Worm (Caenorhabditis elegans): Measurements from ENCODE around the gene pqn-31.

The pqn-31 gene

ce11 chrV:9112467-9112866 is 3.1 kb downstream of the pqn-31 start, which contains the start of gene F21C10.7:
F21C10.7 (plus strand) TSS chrV:9112767.
- TF ChIP-seq nhr-10 (tag; optimal IDR thresholded peaks at IDR 0.05) (no peak), nhr-6 (tag; optimal IDR thresholded peaks at IDR 0.05) (no peak), fos-1 (tag; optimal IDR thresholded peaks at IDR 0.05) (no peak), ztf-1 (GFP tag; conservative IDR thresholded peaks at IDR 0.05) (no peak)

ce11 chrV:9122004-9122403 is 12.6 kb downstream of the pqn-31 start, which contains the start of gene F21C10.13:
F21C10.13 (plus strand) TSS chrV:9122304.
- TF ChIP-seq R02D3.7 (tag; optimal IDR thresholded peaks at IDR 0.05), result no peak
- TF ChIP-seq ztf-11 (tag; optimal IDR thresholded peaks at IDR 0.05), result no peak
- TF ChIP-seq nhr-25 (tag; optimal IDR thresholded peaks at IDR 0.05), result no peak
- TF ChIP-seq sma-9 (GFP tag; optimal IDR thresholded peaks at IDR 0.05), result no peak
- TF ChIP-seq sma-9 (tag; optimal IDR thresholded peaks at IDR 0.05), result no peak
- no peak for TF ChIP-seq sma-3 (GFP tag; optimal IDR thresholded peaks at IDR 0.05)
- TF ChIP-seq elt-3 (tag; optimal IDR thresholded peaks at IDR 0.05), result no peak
- TF ChIP-seq aly-2 (tag; optimal IDR thresholded peaks at IDR 0.05), result no peak
- TF ChIP-seq gmeb-1 (tag; optimal IDR thresholded peaks at IDR 0.05), result no peak
- no peak for TF ChIP-seq nhr-237 (tag; optimal IDR thresholded peaks at IDR 0.05)
- no peak for TF ChIP-seq lin-11 (tag; optimal IDR thresholded peaks at IDR 0.05)
- no peak for TF ChIP-seq ceh-82 (tag; optimal IDR thresholded peaks at IDR 0.05)
- no peak for TF ChIP-seq sem-4 (tag; optimal IDR thresholded peaks at IDR 0.05)

ce11 chrV:9123186-9123585 is 13.8 kb downstream of the pqn-31 start, which contains the start of gene F21C10.11:
F21C10.11 (plus strand) TSS chrV:9123486.
- TF ChIP-seq sma-9 (GFP tag; optimal IDR thresholded peaks at IDR 0.05) (no peak), sma-9 (tag; optimal IDR thresholded peaks at IDR 0.05) (no peak)

ce11 chrV:9124180-9124579 is 14.8 kb downstream of the pqn-31 start, which contains the start of gene F21C10.6:
F21C10.6 (plus strand) TSS chrV:9124480.
- TF ChIP-seq nhr-12 (tag; optimal IDR thresholded peaks at IDR 0.05) (no peak), unc-62 (GFP tag; optimal IDR thresholded peaks at IDR 0.05) (no peak), lin-13 (GFP tag; optimal IDR thresholded peaks at IDR 0.05) (no peak), mbf-1 (tag; optimal IDR thresholded peaks at IDR 0.05) (no peak), nhr-23 (tag; optimal IDR thresholded peaks at IDR 0.05) (no peak), nhr-10 (tag; optimal IDR thresholded peaks at IDR 0.05) (no peak), elt-1 (tag; optimal IDR thresholded peaks at IDR 0.05) (no peak), ztf-1 (GFP tag; conservative IDR thresholded peaks at IDR 0.05) (no peak), Y55F3AM.14 (GFP tag; optimal IDR thresholded peaks at IDR 0.05) (no peak), nhr-21 (tag; optimal IDR thresholded peaks at IDR 0.05) (no peak), ZK546.5 (tag; optimal IDR thresholded peaks at IDR 0.05) (no peak), nhr-129 (tag; optimal IDR thresholded peaks at IDR 0.05) (no peak), dmd-4 (tag; optimal IDR thresholded peaks at IDR 0.05) (no peak), sem-4 (tag; optimal IDR thresholded peaks at IDR 0.05) (no peak), ceh-82 (tag; optimal IDR thresholded peaks at IDR 0.05) (no peak), egl-27 (tag; optimal IDR thresholded peaks at IDR 0.05) (no peak), gmeb-1 (tag; optimal IDR thresholded peaks at IDR 0.05) (no peak), nhr-237 (tag; optimal IDR thresholded peaks at IDR 0.05) (no peak), zag-1 (tag; optimal IDR thresholded peaks at IDR 0.05) (no peak), blmp-1 (tag; optimal IDR thresholded peaks at IDR 0.05; ENCODE audit: insufficient read depth) (no peak)

ce11 chrV:9125345-9125744 is 16.0 kb downstream of the pqn-31 start, which contains the start of gene F21C10.5:
F21C10.5 (plus strand) TSS chrV:9125645.
- TF ChIP-seq nhr-6 (tag; optimal IDR thresholded peaks at IDR 0.05) (no peak), nhr-23 (tag; optimal IDR thresholded peaks at IDR 0.05) (no peak), nhr-25 (tag; optimal IDR thresholded peaks at IDR 0.05) (no peak), lin-39 (tag; optimal IDR thresholded peaks at IDR 0.05) (no peak), alr-1 (tag; optimal IDR thresholded peaks at IDR 0.05) (no peak), blmp-1 (tag; optimal IDR thresholded peaks at IDR 0.05; ENCODE audit: insufficient read depth) (no peak), unc-39 (tag; optimal IDR thresholded peaks at IDR 0.05) (no peak), nhr-129 (tag; optimal IDR thresholded peaks at IDR 0.05) (no peak), mdl-1 (tag; optimal IDR thresholded peaks at IDR 0.05) (no peak), mab-5 (tag; optimal IDR thresholded peaks at IDR 0.05) (no peak), lsy-2 (tag; optimal IDR thresholded peaks at IDR 0.05) (no peak), R02D3.7 (tag; optimal IDR thresholded peaks at IDR 0.05) (no peak), ceh-16 (tag; optimal IDR thresholded peaks at IDR 0.05) (no peak), skn-1 (tag; optimal IDR thresholded peaks at IDR 0.05) (no peak), ztf-4 (tag; optimal IDR thresholded peaks at IDR 0.05) (no peak), ZK546.5 (tag; optimal IDR thresholded peaks at IDR 0.05) (no peak), ztf-11 (tag; optimal IDR thresholded peaks at IDR 0.05) (no peak), aly-2 (tag; optimal IDR thresholded peaks at IDR 0.05) (no peak)

Data from whole organism, L2 larva.